Fruit fly (Drosophila melanogaster): ENCODE measurements around the gene fws.
A peak's percentile ranks its signal among the peaks of the same experiment; 100 is the strongest.

fws gene

DNA sequence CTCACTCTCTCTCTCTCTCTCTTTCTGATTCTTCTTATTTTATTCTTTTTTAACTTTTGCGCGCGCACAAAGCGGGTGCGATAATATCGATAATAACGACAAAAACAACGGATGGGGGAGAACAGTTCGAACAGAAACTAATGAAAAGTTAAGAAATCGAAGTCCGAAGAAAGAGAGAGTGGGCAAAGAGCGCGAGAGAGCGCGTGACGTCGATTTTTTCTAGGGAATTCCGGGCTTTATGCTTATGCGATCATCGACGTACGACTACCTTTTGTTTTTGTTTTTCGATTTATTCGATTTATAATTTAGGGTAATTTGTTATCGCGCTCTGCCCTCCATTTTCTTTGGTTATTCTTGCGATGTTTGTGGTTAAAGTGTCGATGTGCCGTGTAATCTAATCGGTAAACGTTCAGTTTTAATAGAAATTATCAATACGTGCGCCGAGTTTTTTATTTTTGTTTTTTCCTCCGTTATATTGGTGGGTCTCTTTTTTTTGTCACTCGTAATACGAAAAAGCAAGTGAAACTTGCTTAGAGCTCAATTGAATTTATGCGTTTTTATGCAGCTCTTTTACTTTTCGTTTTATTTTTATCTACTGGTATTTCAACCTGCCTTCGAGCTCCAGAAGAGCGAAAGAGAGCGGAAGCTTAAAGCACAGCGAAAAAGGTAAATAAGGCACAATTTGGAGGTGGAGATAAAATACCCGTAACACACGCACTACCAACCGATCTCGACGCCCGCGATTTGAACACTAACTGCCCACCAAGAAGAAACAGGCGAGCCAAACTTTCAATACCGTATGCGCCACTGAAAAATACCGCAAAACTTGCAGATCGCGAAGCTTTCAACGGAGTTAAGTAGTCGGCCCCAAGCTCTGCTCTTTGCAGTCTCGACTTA is 31.0 kb downstream of the fws start, which contains the start of gene dl (continued):
- TF ChIP-seq Sry-β (GFP tag; optimal IDR thresholded peaks at IDR 0.05) (no peak), Atf3 (GFP tag; optimal IDR thresholded peaks at IDR 0.05) (no peak), wor (GFP tag; IDR thresholded peaks at IDR 0.05) (no peak), Hmr (GFP tag; optimal IDR thresholded peaks at IDR 0.05) (no peak), CG11247 (GFP tag; IDR thresholded peaks at IDR 0.05) (no peak), YL-1 (GFP tag; optimal IDR thresholded peaks at IDR 0.05) (no peak), CG17912 (GFP tag; optimal IDR thresholded peaks at IDR 0.05) (no peak), CG9215 (GFP tag; IDR thresholded peaks at IDR 0.05) (no peak), CG4360 (GFP tag; IDR thresholded peaks at IDR 0.05) (no peak), Dip2 (GFP tag; IDR thresholded peaks at IDR 0.05) (no peak), zfh1 (GFP tag; IDR thresholded peaks at IDR 0.05) (no peak), Lpt (GFP tag; optimal IDR thresholded peaks at IDR 0.05) (no peak), grau (tag; optimal IDR thresholded peaks at IDR 0.05) (no peak), tap (tag; optimal IDR thresholded peaks at IDR 0.05) (no peak), CG11456 (GFP tag; IDR thresholded peaks at IDR 0.05) (0 out of 3 replicates have a peak, but pooled peaks have one; percentile 7), Atf6 (GFP tag; IDR thresholded peaks at IDR 0.05) (0 out of 2 replicates have a peak, but pooled peaks have one; percentile 22), Meics (GFP tag; optimal IDR thresholded peaks at IDR 0.05) (peak; percentile 6), sqz (GFP tag; optimal IDR thresholded peaks at IDR 0.05) (peak; percentile 10), Med (GFP tag) (peak; percentile 85), Kr (GFP tag; optimal IDR thresholded peaks at IDR 0.05) (no peak), CG4617 (GFP tag; optimal IDR thresholded peaks at IDR 0.05; ENCODE audit: borderline replicate concordance) (no peak), Optix (GFP tag; IDR thresholded peaks at IDR 0.05) (no peak), CG17328 (GFP tag; IDR thresholded peaks at IDR 0.05) (no peak), CG15514 (GFP tag; optimal IDR thresholded peaks at IDR 0.05) (peak; percentile 14), CG34224 (GFP tag; IDR thresholded peaks at IDR 0.05; ENCODE audit: partially characterized antibody) (peak; percentile 33; the same call in 1 of the 3 replicates), Ets97D (GFP tag; optimal IDR thresholded peaks at IDR 0.05) (no peak), salm (tag; optimal IDR thresholded peaks at IDR 0.05) (no peak), ttk (GFP tag; IDR thresholded peaks at IDR 0.05) (no peak), da (GFP tag; optimal IDR thresholded peaks at IDR 0.05) (no peak), CG1792 (GFP tag; optimal IDR thresholded peaks at IDR 0.05) (no peak), Oli (tag; optimal IDR thresholded peaks at IDR 0.05) (no peak), GATAe (GFP tag; conservative IDR thresholded peaks at IDR 0.05) (peak; percentile 18; the same call in 1 of the 2 replicates), ab (GFP tag; optimal IDR thresholded peaks at IDR 0.05) (no peak), knrl (GFP tag; IDR thresholded peaks at IDR 0.05; ENCODE audit: partially characterized antibody) (no peak; the same call in 2 of the 3 replicates), CG8765 (GFP tag; IDR thresholded peaks at IDR 0.05) (no peak), CG14050 (GFP tag; IDR thresholded peaks at IDR 0.05) (no peak), CG15073 (GFP tag; optimal IDR thresholded peaks at IDR 0.05) (no peak), NK7.1 (GFP tag; optimal IDR thresholded peaks at IDR 0.05) (no peak), stc (GFP tag; IDR thresholded peaks at IDR 0.05) (no peak), Spps (tag; optimal IDR thresholded peaks at IDR 0.05) (no peak), CG13894 (tag; optimal IDR thresholded peaks at IDR 0.05) (peak; percentile 7), Dll (GFP tag; IDR thresholded peaks at IDR 0.05; ENCODE audit: partially characterized antibody) (no peak), Aef1 (GFP tag; IDR thresholded peaks at IDR 0.05) (no peak), CG17359 (tag; optimal IDR thresholded peaks at IDR 0.05) (no peak), CG11695 (GFP tag; IDR thresholded peaks at IDR 0.05) (no peak), CG18764 (GFP tag; optimal IDR thresholded peaks at IDR 0.05) (no peak), CG12299 (tag; optimal IDR thresholded peaks at IDR 0.05) (no peak), bowl (GFP tag; IDR thresholded peaks at IDR 0.05) (no peak), ase (GFP tag; IDR thresholded peaks at IDR 0.05) (no peak)

Measured in whole organism, embryonic.